Fruit fly (Drosophila melanogaster): Measurements from ENCODE around the gene BBS8.

The BBS8 gene

DNA sequence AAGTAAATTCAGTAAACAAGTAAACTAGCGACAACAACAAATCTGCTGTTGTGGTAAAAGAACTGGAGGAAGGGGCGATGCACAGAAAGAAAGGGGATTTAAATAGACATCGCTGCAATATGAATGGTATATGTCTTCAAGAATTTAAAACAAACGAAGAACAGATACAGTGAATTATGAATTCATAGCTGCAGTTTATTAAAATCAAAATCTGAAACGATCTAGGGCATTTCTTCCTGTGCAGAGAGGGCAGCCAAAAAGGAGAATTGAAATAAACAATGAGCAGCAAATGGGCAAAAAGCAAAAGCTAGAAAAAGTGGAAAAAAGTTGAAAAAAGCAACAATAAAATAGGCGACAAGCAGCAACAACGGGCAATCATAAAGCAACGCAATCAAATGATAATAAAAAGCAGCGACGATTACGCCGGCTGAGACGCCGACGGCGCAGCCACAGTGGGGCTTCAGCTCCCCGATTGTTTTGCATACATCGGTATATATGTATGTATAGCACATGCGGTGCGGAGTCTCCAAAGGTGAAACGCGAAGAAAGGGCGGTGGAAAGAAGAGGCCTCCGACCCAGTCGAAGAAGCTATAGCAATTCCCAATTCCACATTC lies 46.2 kb downstream of the BBS8 start (continued):
- TF ChIP-seq CG10543 (GFP tag; optimal IDR thresholded peaks at IDR 0.05): peak; percentile 30
- no peak for TF ChIP-seq grn (GFP tag; optimal IDR thresholded peaks at IDR 0.05)
- peak; percentile 22 for TF ChIP-seq kah (GFP tag; optimal IDR thresholded peaks at IDR 0.05)
- TF ChIP-seq CG8089 (GFP tag; optimal IDR thresholded peaks at IDR 0.05): peak; percentile 62
- peak; percentile 67; the same call in 2 of the 4 replicates for TF ChIP-seq Gug (GFP tag; IDR thresholded peaks at IDR 0.05)
- TF ChIP-seq ems (GFP tag; optimal IDR thresholded peaks at IDR 0.05): peak; percentile 67
- peak; percentile 75 for TF ChIP-seq CG6813 (GFP tag; optimal IDR thresholded peaks at IDR 0.05)
- TF ChIP-seq Pdp1 (GFP tag; optimal IDR thresholded peaks at IDR 0.05): peak; percentile 67 to 69
- TF ChIP-seq CG7839 (tag; optimal IDR thresholded peaks at IDR 0.05): peak; percentile 82
- peak; percentile 74 for TF ChIP-seq CG4730 (GFP tag; IDR thresholded peaks at IDR 0.05)
- TF ChIP-seq CG1603 (tag; optimal IDR thresholded peaks at IDR 0.05): peak; percentile 84
- no peak for TF ChIP-seq Tbp (GFP tag; optimal IDR thresholded peaks at IDR 0.05)
- 0 out of 3 replicates have a peak, but pooled peaks have one; percentile 42 for TF ChIP-seq Mrtf (GFP tag; IDR thresholded peaks at IDR 0.05)
- TF ChIP-seq chif (GFP tag; optimal IDR thresholded peaks at IDR 0.05): peak; percentile 63 to 70
- peak; percentile 62 for TF ChIP-seq Chrac-16 (GFP tag; optimal IDR thresholded peaks at IDR 0.05)
- no peak for TF ChIP-seq prd (optimal IDR thresholded peaks at IDR 0.05)
- peak; percentile 82 for TF ChIP-seq prd (GFP tag; IDR thresholded peaks at IDR 0.05)
- peak; percentile 69 for TF ChIP-seq CG12942 (GFP tag; optimal IDR thresholded peaks at IDR 0.05)
- TF ChIP-seq CG2875 (GFP tag; optimal IDR thresholded peaks at IDR 0.05): peak; percentile 76
- TF ChIP-seq CG14860 (GFP tag; IDR thresholded peaks at IDR 0.05; ENCODE audit: partially characterized antibody): no peak
- peak; percentile 39 to 82 for TF ChIP-seq Hr51 (GFP tag; optimal IDR thresholded peaks at IDR 0.05)
- TF ChIP-seq Drgx (GFP tag; IDR thresholded peaks at IDR 0.05): peak; percentile 77
- TF ChIP-seq Lpt (GFP tag; optimal IDR thresholded peaks at IDR 0.05): no peak
- peak; percentile 81 for TF ChIP-seq HLH3B (GFP tag; IDR thresholded peaks at IDR 0.05)
- TF ChIP-seq disco-r (GFP tag; optimal IDR thresholded peaks at IDR 0.05): no peak
- peak; percentile 70 for TF ChIP-seq ind (GFP tag; optimal IDR thresholded peaks at IDR 0.05)
- TF ChIP-seq CG9932 (GFP tag; IDR thresholded peaks at IDR 0.05): peak; percentile 60
- TF ChIP-seq HLH54F (GFP tag; optimal IDR thresholded peaks at IDR 0.05): peak; percentile 78
- TF ChIP-seq ac (GFP tag; optimal IDR thresholded peaks at IDR 0.05): no peak
- peak; percentile 58 for TF ChIP-seq CG13775 (GFP tag; optimal IDR thresholded peaks at IDR 0.05)
- TF ChIP-seq bowl (GFP tag; IDR thresholded peaks at IDR 0.05): peak; percentile 40; the same call in 1 of the 2 replicates
- peak; percentile 42 for TF ChIP-seq CG10462 (GFP tag; optimal IDR thresholded peaks at IDR 0.05)
- TF ChIP-seq CG11504 (tag; optimal IDR thresholded peaks at IDR 0.05): peak; percentile 82
- TF ChIP-seq CG11456 (GFP tag; IDR thresholded peaks at IDR 0.05): peak; percentile 64; the same call in 2 of the 3 replicates
- no peak for TF ChIP-seq hth (optimal IDR thresholded peaks at IDR 0.05)
- peak; percentile 49; the same call in 1 of the 2 replicates for TF ChIP-seq NFAT (GFP tag; IDR thresholded peaks at IDR 0.05)
- TF ChIP-seq Bteb2 (GFP tag; optimal IDR thresholded peaks at IDR 0.05): peak; percentile 62
- peak; percentile 89 for TF ChIP-seq pros (GFP tag; optimal IDR thresholded peaks at IDR 0.05)
- TF ChIP-seq CG10147 (GFP tag; optimal IDR thresholded peaks at IDR 0.05): peak; percentile 58
- TF ChIP-seq klu (GFP tag; IDR thresholded peaks at IDR 0.05): 0 out of 2 replicates have a peak, but pooled peaks have one; percentile 39
- TF ChIP-seq CG31224 (GFP tag; IDR thresholded peaks at IDR 0.05): peak; percentile 39
- TF ChIP-seq Hr78 (GFP tag; optimal IDR thresholded peaks at IDR 0.05): peak in 1 of 2 experiments; percentile 64
- peak; percentile 88 for TF ChIP-seq Asciz (GFP tag; optimal IDR thresholded peaks at IDR 0.05)
- no peak for TF ChIP-seq CG7963 (GFP tag; IDR thresholded peaks at IDR 0.05; ENCODE audit: partially characterized antibody)
- TF ChIP-seq CG10209 (GFP tag; optimal IDR thresholded peaks at IDR 0.05): peak; percentile 76
- peak; percentile 32 for TF ChIP-seq en (GFP tag; optimal IDR thresholded peaks at IDR 0.05)
- no peak for TF ChIP-seq CG16813 (GFP tag; IDR thresholded peaks at IDR 0.05; ENCODE audit: partially characterized antibody)
- no peak for TF ChIP-seq CG15073 (GFP tag; optimal IDR thresholded peaks at IDR 0.05)
- no peak for TF ChIP-seq CG8478 (optimal IDR thresholded peaks at IDR 0.05)
- TF ChIP-seq Max (GFP tag; optimal IDR thresholded peaks at IDR 0.05): peak; percentile 50
